Fruit fly (Drosophila melanogaster) whole organism, prepupa: ENCODE results near the gene Uck.

Experiments
- CG11902 ChIP-seq: fragments of 200-800 bp; sonication (Bioruptor generic); optimal IDR thresholded peaks from 3 replicates; lab custom pipeline; 2016; ENCODE audit warnings: missing biosample characterization, missing genetic modification characterization
- CG1621 ChIP-seq: fragments of 200-800 bp; sonication (Bioruptor generic); optimal IDR thresholded peaks from 3 replicates; lab custom pipeline; 2018; ENCODE audit warnings: missing biosample characterization, mild to moderate bottlenecking, missing genetic modification characterization
- CG3032 ChIP-seq: fragments of 200-800 bp; optimal IDR thresholded peaks from 2 replicates; lab custom pipeline; 2019; ENCODE audit warnings: missing biosample characterization, mild to moderate bottlenecking, missing genetic modification characterization, moderate library complexity
- CG4318 ChIP-seq: fragments of 200-800 bp; sonication (Bioruptor generic); optimal IDR thresholded peaks from 3 replicates; lab custom pipeline; 2017; ENCODE audit warnings: missing biosample characterization, mild to moderate bottlenecking, missing genetic modification characterization
- CG6792 ChIP-seq: fragments of 200-800 bp; sonication (Bioruptor generic); optimal IDR thresholded peaks from 3 replicates; lab custom pipeline; 2016; ENCODE audit warnings: missing biosample characterization, missing genetic modification characterization
- CG8632 ChIP-seq: fragments of 200-800 bp; sonication (Bioruptor generic); optimal IDR thresholded peaks from 3 replicates; lab custom pipeline; 2016; ENCODE audit warnings: missing biosample characterization, missing genetic modification characterization
- CG9139 ChIP-seq: fragments of 200-800 bp; sonication (Bioruptor generic); optimal IDR thresholded peaks from 3 replicates; lab custom pipeline; 2017; ENCODE audit warnings: missing biosample characterization, mild to moderate bottlenecking, missing genetic modification characterization
- Gug ChIP-seq: fragments of 200-800 bp; sonication (Bioruptor generic); IDR thresholded peaks from 2 replicates; pipeline ENCODE4 v1.3.6; 2022; ENCODE audit warnings: missing biosample characterization, missing genetic modification characterization
- Lpt ChIP-seq: fragments of 200-800 bp; sonication (Bioruptor generic); optimal IDR thresholded peaks from 3 replicates; lab custom pipeline; 2016; ENCODE audit warnings: missing biosample characterization, missing genetic modification characterization
- OdsH ChIP-seq: fragments of 200-800 bp; sonication (Bioruptor generic); optimal IDR thresholded peaks from 3 replicates; lab custom pipeline; 2016; ENCODE audit warnings: missing biosample characterization, missing genetic modification characterization
- Smox ChIP-seq: fragments of 200-800 bp; sonication (Bioruptor generic); optimal IDR thresholded peaks from 3 replicates; lab custom pipeline; 2016; ENCODE audit warnings: missing biosample characterization, missing genetic modification characterization
- Sox102F ChIP-seq: fragments of 200-800 bp; sonication (Bioruptor generic); optimal IDR thresholded peaks from 2 replicates; lab custom pipeline; 2016; ENCODE audit warnings: missing biosample characterization, mild to moderate bottlenecking, missing genetic modification characterization
- Sox15 ChIP-seq: fragments of 200-800 bp; sonication (Bioruptor generic); optimal IDR thresholded peaks from 3 replicates; lab custom pipeline; 2016; ENCODE audit warnings: missing biosample characterization, missing genetic modification characterization
- topi ChIP-seq: fragments of 200-800 bp; sonication (Bioruptor generic); optimal IDR thresholded peaks from 3 replicates; lab custom pipeline; 2016; ENCODE audit warnings: missing biosample characterization, missing genetic modification characterization

dm6 chr3R:24319632-24320341, 29.8 kb downstream of the Uck start:
- no peak for TF ChIP-seq CG4318 (GFP tag; lab: Kevin White, UChicago)
- TF ChIP-seq OdsH (GFP tag; lab: Kevin White, UChicago): no peak
- TF ChIP-seq Sox102F: no peak
- TF ChIP-seq Gug (GFP tag; lab: Robert Waterston, UW): no peak
- no peak for TF ChIP-seq topi (GFP tag; lab: Kevin White, UChicago)
- TF ChIP-seq CG8632: no peak
- no peak for TF ChIP-seq CG6792
- TF ChIP-seq CG3032: no peak
- no peak for TF ChIP-seq Lpt (GFP tag; lab: Kevin White, UChicago)
- TF ChIP-seq CG1621 (tag; lab: Kevin White, UChicago): no peak
- TF ChIP-seq CG9139 (GFP tag; lab: Kevin White, UChicago): no peak
- TF ChIP-seq Sox15 (GFP tag; lab: Kevin White, UChicago): no peak
- no peak for TF ChIP-seq CG11902 (GFP tag; lab: Kevin White, UChicago)
- no peak for TF ChIP-seq Smox (GFP tag; lab: Kevin White, UChicago)
